Fruit fly (Drosophila melanogaster) whole organism, embryonic: ENCODE results near the gene Psa.
A peak's percentile ranks its signal among the peaks of the same experiment; 100 is the strongest.

Source experiments
- Adf1 ChIP-seq: fragments of 200-800 bp; sonication (Bioruptor generic); IDR thresholded peaks from 2 replicates; pipeline ENCODE4 v1.3.6; 2022; ENCODE audit warnings: missing biosample characterization, missing genetic modification characterization
- Bdp1 ChIP-seq: fragments of 200-800 bp; sonication (Bioruptor generic); optimal IDR thresholded peaks from 3 replicates; lab custom pipeline; 2016; ENCODE audit warnings: missing biosample characterization, missing genetic modification characterization
- CG10654 ChIP-seq: fragments of 200-800 bp; sonication (Bioruptor generic); optimal IDR thresholded peaks from 2 replicates; lab custom pipeline; 2016; ENCODE audit warnings: missing biosample characterization, missing genetic modification characterization
- CG10979 ChIP-seq: fragments of 200-800 bp; sonication (Bioruptor generic); optimal IDR thresholded peaks from 2 replicates; lab custom pipeline; 2018; ENCODE audit warnings: missing biosample characterization, mild to moderate bottlenecking, missing genetic modification characterization, moderate library complexity
- CG12219 ChIP-seq: fragments of 200-800 bp; sonication (Bioruptor generic); optimal IDR thresholded peaks from 3 replicates; lab custom pipeline; 2018; ENCODE audit warnings: missing biosample characterization, mild to moderate bottlenecking, missing genetic modification characterization
- CG16779 ChIP-seq: fragments of 200-800 bp; sonication (Bioruptor generic); IDR thresholded peaks from 2 replicates; pipeline ENCODE4 v1.3.6; 2022; ENCODE audit warnings: missing biosample characterization, missing genetic modification characterization
- CG16815 ChIP-seq: fragments of 200-800 bp; sonication (Bioruptor generic); optimal IDR thresholded peaks from 3 replicates; lab custom pipeline; 2017; ENCODE audit warnings: missing biosample characterization, mild to moderate bottlenecking, missing genetic modification characterization
- CG2202 ChIP-seq: fragments of 200-800 bp; sonication (Bioruptor generic); optimal IDR thresholded peaks from 2 replicates; lab custom pipeline; 2018; ENCODE audit warnings: missing biosample characterization, mild to moderate bottlenecking, missing genetic modification characterization
- CG31224 ChIP-seq: fragments of 200-800 bp; sonication (Bioruptor generic); IDR thresholded peaks from 2 replicates; pipeline ENCODE4 v1.3.6; 2022; ENCODE audit warnings: missing biosample characterization, missing genetic modification characterization
- CG3407 ChIP-seq: fragments of 200-800 bp; sonication (Bioruptor generic); optimal IDR thresholded peaks from 2 replicates; lab custom pipeline; 2018; ENCODE audit warnings: missing biosample characterization, mild to moderate bottlenecking, missing genetic modification characterization
- CG34422 ChIP-seq: fragments of 200-800 bp; sonication (Bioruptor generic); IDR thresholded peaks from 3 replicates; pipeline ENCODE4 v1.3.6; 2022; ENCODE audit warnings: missing biosample characterization, missing genetic modification characterization
- CG6254 ChIP-seq: fragments of 200-800 bp; sonication (Bioruptor generic); optimal IDR thresholded peaks from 3 replicates; lab custom pipeline; 2017; ENCODE audit warnings: mild to moderate bottlenecking, missing biosample characterization, missing genetic modification reagents, missing genetic modification characterization
- CG6791 ChIP-seq: fragments of 200-800 bp; sonication (Bioruptor generic); IDR thresholded peaks from 3 replicates; pipeline ENCODE4 v1.3.6; 2022; ENCODE audit warnings: missing biosample characterization, missing genetic modification characterization; ENCODE audit not compliant: partially characterized antibody
- CG7357 ChIP-seq: fragments of 200-800 bp; sonication (Bioruptor generic); IDR thresholded peaks from 3 replicates; pipeline ENCODE4 v1.3.6; 2022; ENCODE audit warnings: missing biosample characterization, missing genetic modification characterization
- CG8089 ChIP-seq: fragments of 200-800 bp; sonication (Bioruptor generic); optimal IDR thresholded peaks from 3 replicates; lab custom pipeline; 2016; ENCODE audit warnings: missing biosample characterization, missing genetic modification characterization
- CG8478 ChIP-seq: fragments of >200 bp; optimal IDR thresholded peaks from 2 replicates; lab custom pipeline; 2018
- CG8944 ChIP-seq: fragments of 200-800 bp; sonication (Bioruptor generic); optimal IDR thresholded peaks from 3 replicates; lab custom pipeline; 2016; ENCODE audit warnings: missing biosample characterization, missing genetic modification characterization
- CG9932 ChIP-seq: fragments of 200-800 bp; sonication (Bioruptor generic); IDR thresholded peaks from 2 replicates; pipeline ENCODE4 v1.3.6; 2022; ENCODE audit warnings: missing biosample characterization, missing genetic modification characterization
- Dfd ChIP-seq, 2 experiments: fragments of >200 bp; optimal IDR thresholded peaks; 2 replicates each; lab custom pipeline; 2017; ENCODE audit warnings: missing biosample characterization in 2 of 2, missing genetic modification characterization in 2 of 2
- Fer3 ChIP-seq: fragments of 200-800 bp; sonication (Bioruptor generic); optimal IDR thresholded peaks from 2 replicates; lab custom pipeline; 2018; ENCODE audit warnings: missing biosample characterization, mild to moderate bottlenecking, missing genetic modification characterization, moderate library complexity
- Gsc ChIP-seq: fragments of 200-800 bp; sonication (Bioruptor generic); IDR thresholded peaks from 2 replicates; pipeline ENCODE4 v1.3.6; 2022; ENCODE audit warnings: missing biosample characterization, missing genetic modification characterization
- Hand ChIP-seq: fragments of 200-800 bp; sonication (Bioruptor generic); optimal IDR thresholded peaks from 2 replicates; lab custom pipeline; 2017; ENCODE audit warnings: mild to moderate bottlenecking, missing biosample characterization, missing genetic modification reagents, missing genetic modification characterization
- Hr51 ChIP-seq, 2 experiments: fragments of 200-800 bp; sonication (Bioruptor generic); optimal IDR thresholded peaks; 2 replicates in 1 of 2; 3 replicates in 1 of 2; lab custom pipeline; 2016 to 2018; ENCODE audit warnings: missing biosample characterization in 2 of 2, missing genetic modification characterization in 2 of 2, mild to moderate bottlenecking in 1 of 2, moderate library complexity in 1 of 2
- Hsf ChIP-seq: fragments of 200-800 bp; sonication (Bioruptor generic); optimal IDR thresholded peaks from 3 replicates; lab custom pipeline; 2016; ENCODE audit warnings: missing biosample characterization, missing genetic modification characterization
- Lim3 ChIP-seq: fragments of 200-800 bp; sonication (Bioruptor generic); IDR thresholded peaks from 2 replicates; pipeline ENCODE4 v1.3.6; 2022; ENCODE audit warnings: missing biosample characterization, missing genetic modification characterization
- MESR4 ChIP-seq: fragments of 200-800 bp; sonication (Bioruptor generic); optimal IDR thresholded peaks from 2 replicates; lab custom pipeline; 2018; ENCODE audit warnings: missing biosample characterization, mild to moderate bottlenecking, missing genetic modification characterization, moderate library complexity
- Meics ChIP-seq: fragments of 200-800 bp; sonication (Bioruptor generic); optimal IDR thresholded peaks from 2 replicates; lab custom pipeline; 2017; ENCODE audit warnings: missing biosample characterization, mild to moderate bottlenecking, missing genetic modification characterization
- NC2α ChIP-seq: fragments of 200-800 bp; sonication (Bioruptor generic); optimal IDR thresholded peaks from 2 replicates; lab custom pipeline; 2016; ENCODE audit warnings: missing biosample characterization, missing genetic modification characterization
- NK7.1 ChIP-seq: fragments of 200-800 bp; sonication (Bioruptor generic); optimal IDR thresholded peaks from 3 replicates; lab custom pipeline; 2016; ENCODE audit warnings: missing biosample characterization, missing genetic modification characterization
- Scr ChIP-seq: fragments of 200-800 bp; sonication (Bioruptor generic); IDR thresholded peaks from 2 replicates; pipeline ENCODE4 v1.3.6; 2022; ENCODE audit warnings: missing biosample characterization, missing genetic modification characterization; ENCODE audit not compliant: partially characterized antibody
- Spps ChIP-seq: fragments of 200-800 bp; sonication (Bioruptor generic); optimal IDR thresholded peaks from 2 replicates; lab custom pipeline; 2018; ENCODE audit warnings: missing biosample characterization, mild to moderate bottlenecking, missing genetic modification characterization
- Stat92E ChIP-seq, 3 experiments: fragments of >200 bp in 2 of 3; fragments of 200-800 bp in 1 of 3; sonication (Bioruptor generic) in 1 of 3; optimal IDR thresholded peaks; 2 replicates each; lab custom pipeline; 2017 to 2019; ENCODE audit warnings: missing biosample characterization in 3 of 3, missing genetic modification characterization in 3 of 3, mild to moderate bottlenecking in 1 of 3, moderate library complexity in 1 of 3
- abd-A ChIP-seq: fragments of 200-800 bp; sonication (Bioruptor generic); optimal IDR thresholded peaks from 3 replicates; lab custom pipeline; 2019; ENCODE audit warnings: missing biosample characterization, mild to moderate bottlenecking, missing genetic modification characterization, moderate library complexity
- caup ChIP-seq: fragments of 200-800 bp; sonication (Bioruptor generic); optimal IDR thresholded peaks from 3 replicates; lab custom pipeline; 2017; ENCODE audit warnings: missing biosample characterization, mild to moderate bottlenecking, missing genetic modification characterization, moderate library complexity; ENCODE audit not compliant: severe bottlenecking
- fd102C ChIP-seq: fragments of 200-800 bp; sonication (Bioruptor generic); optimal IDR thresholded peaks from 2 replicates; lab custom pipeline; 2018; ENCODE audit warnings: missing biosample characterization, mild to moderate bottlenecking, missing genetic modification characterization, moderate library complexity
- fd96Cb ChIP-seq: fragments of 200-800 bp; sonication (Bioruptor generic); optimal IDR thresholded peaks from 2 replicates; lab custom pipeline; 2018; ENCODE audit warnings: missing biosample characterization, mild to moderate bottlenecking, missing genetic modification characterization, moderate library complexity
- insv ChIP-seq, 2 experiments: fragments of 200-800 bp; sonication (Bioruptor generic); optimal IDR thresholded peaks; 3 replicates each; lab custom pipeline; 2016 to 2018; ENCODE audit warnings: missing biosample characterization in 2 of 2, missing genetic modification characterization in 2 of 2
- jing ChIP-seq: fragments of 200-800 bp; sonication (Bioruptor generic); optimal IDR thresholded peaks from 2 replicates; lab custom pipeline; 2018; ENCODE audit warnings: missing biosample characterization, mild to moderate bottlenecking, missing genetic modification characterization
- kay ChIP-seq: fragments of 200-800 bp; sonication (Bioruptor generic); optimal IDR thresholded peaks from 2 replicates; lab custom pipeline; 2016; ENCODE audit warnings: missing biosample characterization, missing genetic modification characterization
- knrl ChIP-seq: fragments of 200-800 bp; sonication (Bioruptor generic); IDR thresholded peaks from 3 replicates; pipeline ENCODE4 v1.3.6; 2022; ENCODE audit warnings: missing biosample characterization, missing genetic modification characterization; ENCODE audit not compliant: partially characterized antibody
- maf-S ChIP-seq: fragments of 200-800 bp; sonication (Bioruptor generic); optimal IDR thresholded peaks from 2 replicates; lab custom pipeline; 2016; ENCODE audit warnings: missing biosample characterization, missing genetic modification characterization
- otp ChIP-seq: fragments of 200-800 bp; sonication (Bioruptor generic); IDR thresholded peaks from 3 replicates; pipeline ENCODE4, ENCODE4 v1.3.6; 2022; ENCODE audit warnings: missing biosample characterization, missing genetic modification characterization
- pnt ChIP-seq: fragments of 200-800 bp; sonication (Bioruptor generic); optimal IDR thresholded peaks from 3 replicates; lab custom pipeline; 2016; ENCODE audit warnings: missing biosample characterization, missing genetic modification characterization
- pum ChIP-seq: fragments of 200-800 bp; sonication (Bioruptor generic); optimal IDR thresholded peaks from 2 replicates; lab custom pipeline; 2016; ENCODE audit warnings: missing biosample characterization, missing genetic modification characterization
- schlank ChIP-seq: fragments of 200-800 bp; sonication (Bioruptor generic); optimal IDR thresholded peaks from 2 replicates; lab custom pipeline; 2018; ENCODE audit warnings: missing biosample characterization, mild to moderate bottlenecking, missing genetic modification characterization
- so ChIP-seq: fragments of 200-800 bp; sonication (Bioruptor generic); IDR thresholded peaks from 3 replicates; pipeline ENCODE4 v1.3.6; 2022; ENCODE audit warnings: missing biosample characterization, missing genetic modification characterization
- ssp ChIP-seq: fragments of 200-800 bp; sonication (Bioruptor generic); IDR thresholded peaks from 2 replicates; pipeline ENCODE4 v1.3.6; 2022; ENCODE audit warnings: missing biosample characterization, missing genetic modification characterization
- tio ChIP-seq: fragments of 200-800 bp; sonication (Bioruptor generic); optimal IDR thresholded peaks from 2 replicates; lab custom pipeline; 2017; ENCODE audit warnings: missing biosample characterization, missing genetic modification characterization, inconsistent platforms
- twi ChIP-seq: fragments of 200-800 bp; optimal IDR thresholded peaks from 2 replicates; lab custom pipeline; 2019; ENCODE audit warnings: missing biosample characterization, mild to moderate bottlenecking, missing genetic modification characterization, moderate library complexity
- zen ChIP-seq: fragments of 200-800 bp; sonication (Bioruptor generic); optimal IDR thresholded peaks from 3 replicates; lab custom pipeline; 2018; ENCODE audit warnings: missing biosample characterization, mild to moderate bottlenecking, missing genetic modification characterization, moderate library complexity

Gene Psa

dm6 chr3L:1546349-1547116 is 43.9 kb downstream of the Psa start (continued):
- TF ChIP-seq insv (GFP tag; optimal IDR thresholded peaks at IDR 0.05; lab: Kevin White, UChicago) = no peak
- peak; percentile 10 for TF ChIP-seq schlank
- no peak for TF ChIP-seq abd-A (tag; lab: Kevin White, UChicago)
- TF ChIP-seq zen (tag; lab: Kevin White, UChicago) = no peak
- TF ChIP-seq CG16779 (GFP tag; lab: Robert Waterston, UW) = no peak
- TF ChIP-seq fd102C (GFP tag; lab: Kevin White, UChicago) = no peak
- no peak for TF ChIP-seq ssp
- TF ChIP-seq Spps (tag; lab: Kevin White, UChicago) = no peak
- TF ChIP-seq knrl (GFP tag; lab: Robert Waterston, UW) = no peak
- peak; percentile 45 for TF ChIP-seq kay
- TF ChIP-seq caup = no peak
- no peak for TF ChIP-seq Hr51 (GFP tag; optimal IDR thresholded peaks at IDR 0.05; lab: Kevin White, UChicago)
- peak; percentile 40 for TF ChIP-seq Meics
- no peak for TF ChIP-seq Fer3 (tag; lab: Kevin White, UChicago)
- no peak for TF ChIP-seq otp (GFP tag; lab: Robert Waterston, UW)
- no peak for TF ChIP-seq CG31224 (GFP tag; lab: Robert Waterston, UW)
- TF ChIP-seq CG6254 (GFP tag; lab: Kevin White, UChicago) = peak; percentile 15
- TF ChIP-seq tio (GFP tag; lab: Kevin White, UChicago) = no peak
- peak; percentile 12; the same call in 1 of the 3 replicates for TF ChIP-seq CG34422 (GFP tag; lab: Robert Waterston, UW)
- TF ChIP-seq MESR4 = peak; percentile 15
- no peak for TF ChIP-seq CG12219 (GFP tag; lab: Kevin White, UChicago)
- no peak for TF ChIP-seq CG16815 (GFP tag; lab: Kevin White, UChicago)
- no peak for TF ChIP-seq CG7357 (GFP tag; lab: Robert Waterston, UW)
- TF ChIP-seq CG6791 (GFP tag; lab: Robert Waterston, UW) = 0 out of 3 replicates have a peak, but pooled peaks have one; percentile 14
- TF ChIP-seq Bdp1 (GFP tag; lab: Kevin White, UChicago) = no peak
- no peak for TF ChIP-seq maf-S
- no peak for TF ChIP-seq CG9932 (GFP tag; lab: Robert Waterston, UW)
- TF ChIP-seq NC2α (GFP tag; lab: Kevin White, UChicago) = no peak
- no peak for TF ChIP-seq jing (GFP tag; lab: Kevin White, UChicago)
- TF ChIP-seq CG2202 (tag; lab: Kevin White, UChicago) = no peak
- TF ChIP-seq CG8944 (GFP tag; lab: Kevin White, UChicago) = no peak
- TF ChIP-seq Adf1 (GFP tag; lab: Robert Waterston, UW) = peak; percentile 63
- TF ChIP-seq Hand (GFP tag; lab: Kevin White, UChicago) = no peak
- TF ChIP-seq Gsc (GFP tag; lab: Robert Waterston, UW) = no peak
- no peak for TF ChIP-seq CG8478 (lab: Kevin White, UChicago)
- TF ChIP-seq pum (GFP tag; lab: Kevin White, UChicago) = no peak
- no peak for TF ChIP-seq Hsf (GFP tag; lab: Kevin White, UChicago)
- no peak for TF ChIP-seq NK7.1 (GFP tag; lab: Kevin White, UChicago)
- no peak for TF ChIP-seq Scr
- no peak for TF ChIP-seq so
- no peak for TF ChIP-seq Lim3 (GFP tag; lab: Robert Waterston, UW)
- peak in 1 of 3 experiments; percentile 22 for TF ChIP-seq Stat92E (GFP tag; optimal IDR thresholded peaks at IDR 0.05; lab: Kevin White, UChicago)
- no peak for TF ChIP-seq CG3407
- no peak for TF ChIP-seq pnt
- TF ChIP-seq Dfd (GFP tag; optimal IDR thresholded peaks at IDR 0.05; lab: Kevin White, UChicago) = no peak
- TF ChIP-seq CG8089 (GFP tag; lab: Kevin White, UChicago) = no peak
- TF ChIP-seq fd96Cb = no peak
- peak; percentile 19 for TF ChIP-seq CG10979
- TF ChIP-seq CG10654 (GFP tag; lab: Kevin White, UChicago) = no peak
- no peak for TF ChIP-seq twi
